Fruit fly (Drosophila melanogaster): ENCODE results near the gene PpD3.

Gene PpD3

DNA sequence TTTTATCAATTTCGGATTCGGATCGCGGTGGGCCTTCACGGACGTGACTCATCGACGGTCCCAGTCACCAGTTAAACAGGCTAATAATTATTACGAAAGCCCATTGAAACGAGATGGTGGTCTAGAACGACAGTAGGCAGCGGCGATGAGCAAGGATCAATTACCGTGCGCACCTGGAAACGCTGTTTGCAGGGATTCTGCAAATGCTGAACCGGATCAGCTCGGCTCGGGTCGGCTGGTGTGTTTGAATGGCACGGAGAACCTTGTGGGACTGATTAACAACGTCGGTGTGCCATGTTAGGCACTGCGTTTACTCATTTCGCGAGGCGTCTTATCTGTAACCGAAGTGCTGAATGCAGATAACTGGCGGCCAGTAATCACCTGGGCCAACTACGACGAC lies 26.5 kb downstream of the PpD3 start, which contains the start of gene Whamy:
Gene Whamy (minus strand): TSS at position 273 of the 400 bp plus-strand sequence.
- TF ChIP-seq cnc (optimal IDR thresholded peaks at IDR 0.05): no peak
- TF ChIP-seq toe (GFP tag; optimal IDR thresholded peaks at IDR 0.05): no peak
- TF ChIP-seq CG33017 (tag; optimal IDR thresholded peaks at IDR 0.05): peak; percentile 12
- peak; percentile 92 for TF ChIP-seq cic (GFP tag; optimal IDR thresholded peaks at IDR 0.05)
- no peak for TF ChIP-seq CG1620 (GFP tag; optimal IDR thresholded peaks at IDR 0.05)
- TF ChIP-seq CG14711 (tag; optimal IDR thresholded peaks at IDR 0.05): no peak
- peak; percentile 5 for TF ChIP-seq CG12768 (GFP tag; optimal IDR thresholded peaks at IDR 0.05)
- peak; percentile 36 for TF ChIP-seq Mnt (GFP tag; optimal IDR thresholded peaks at IDR 0.05)

dm6 chr3R:9774821-9775220 lies 27.1 kb downstream of the PpD3 start, which contains the start of gene topi:
topi (plus strand) TSS chr3R:9775121.
- TF ChIP-seq tj (GFP tag; optimal IDR thresholded peaks at IDR 0.05): no peak
- TF ChIP-seq CG7045 (GFP tag; optimal IDR thresholded peaks at IDR 0.05): no peak
- no peak for TF ChIP-seq Mnt (GFP tag; optimal IDR thresholded peaks at IDR 0.05)
- TF ChIP-seq Crg-1 (GFP tag; optimal IDR thresholded peaks at IDR 0.05): no peak
- TF ChIP-seq Hr96 (GFP tag; optimal IDR thresholded peaks at IDR 0.05): no peak
- TF ChIP-seq pad (GFP tag; optimal IDR thresholded peaks at IDR 0.05): no peak
- no peak for TF ChIP-seq cnc (optimal IDR thresholded peaks at IDR 0.05)
- no peak for TF ChIP-seq ovo (GFP tag; optimal IDR thresholded peaks at IDR 0.05)
- TF ChIP-seq CG33017 (tag; optimal IDR thresholded peaks at IDR 0.05): no peak

DNA sequence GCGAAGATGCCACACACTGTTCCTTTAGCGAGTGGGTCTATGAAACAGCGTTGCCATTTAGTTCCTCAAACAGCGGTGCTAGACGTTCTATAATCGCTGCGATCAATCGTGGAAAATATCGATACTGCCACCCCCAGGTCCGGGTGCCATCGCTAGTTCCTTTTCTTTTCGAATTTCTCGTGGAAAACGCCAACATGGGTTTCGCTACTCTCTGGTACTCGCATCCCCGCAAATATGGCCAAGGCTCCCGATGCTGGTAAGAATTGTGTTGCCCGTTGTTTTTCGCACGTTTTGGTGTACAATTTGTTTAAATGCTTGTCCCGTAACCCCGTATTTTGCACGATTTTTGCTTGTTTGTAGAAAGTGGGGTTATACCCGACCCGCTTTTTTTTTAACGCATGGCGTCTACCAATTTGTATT lies 30.3 kb downstream of the PpD3 start, which contains the start of gene RpS29:
Gene RpS29 (plus strand): TSS at position 102 of the 420 bp plus-strand sequence.
- peak; percentile 94 for TF ChIP-seq CG1620 (GFP tag; optimal IDR thresholded peaks at IDR 0.05)
- peak; percentile 71 for TF ChIP-seq pad (GFP tag; optimal IDR thresholded peaks at IDR 0.05)
- peak; percentile 90 for TF ChIP-seq Mnt (GFP tag; optimal IDR thresholded peaks at IDR 0.05)
- peak; percentile 93 for TF ChIP-seq Crg-1 (GFP tag; optimal IDR thresholded peaks at IDR 0.05)
- TF ChIP-seq CG7045 (GFP tag; optimal IDR thresholded peaks at IDR 0.05): peak; percentile 42
- TF ChIP-seq CG12768 (GFP tag; optimal IDR thresholded peaks at IDR 0.05): peak; percentile 70
- TF ChIP-seq tj (GFP tag; optimal IDR thresholded peaks at IDR 0.05): peak; percentile 50
- peak; percentile 69 for TF ChIP-seq CG14711 (tag; optimal IDR thresholded peaks at IDR 0.05)
- no peak for TF ChIP-seq cnc (optimal IDR thresholded peaks at IDR 0.05)
- TF ChIP-seq Clk (GFP tag; optimal IDR thresholded peaks at IDR 0.05): peak; percentile 62
- TF ChIP-seq kay (GFP tag; ENCODE audit: borderline replicate concordance): no peak
- TF ChIP-seq ovo (GFP tag; optimal IDR thresholded peaks at IDR 0.05): peak; percentile 73
- TF ChIP-seq CG7101 (tag; optimal IDR thresholded peaks at IDR 0.05): peak; percentile 86
- TF ChIP-seq toe (GFP tag; optimal IDR thresholded peaks at IDR 0.05): peak; percentile 92
- peak; percentile 93 for TF ChIP-seq bab1 (GFP tag; optimal IDR thresholded peaks at IDR 0.05)
- no peak for TF ChIP-seq CG5204 (GFP tag; optimal IDR thresholded peaks at IDR 0.05)
- TF ChIP-seq CG11617 (GFP tag; optimal IDR thresholded peaks at IDR 0.05): peak; percentile 83
- TF ChIP-seq cic (GFP tag; optimal IDR thresholded peaks at IDR 0.05): peak; percentile 74
- peak; percentile 53 for TF ChIP-seq CG33017 (tag; optimal IDR thresholded peaks at IDR 0.05)
- TF ChIP-seq Hr96 (GFP tag; optimal IDR thresholded peaks at IDR 0.05): peak; percentile 87

DNA sequence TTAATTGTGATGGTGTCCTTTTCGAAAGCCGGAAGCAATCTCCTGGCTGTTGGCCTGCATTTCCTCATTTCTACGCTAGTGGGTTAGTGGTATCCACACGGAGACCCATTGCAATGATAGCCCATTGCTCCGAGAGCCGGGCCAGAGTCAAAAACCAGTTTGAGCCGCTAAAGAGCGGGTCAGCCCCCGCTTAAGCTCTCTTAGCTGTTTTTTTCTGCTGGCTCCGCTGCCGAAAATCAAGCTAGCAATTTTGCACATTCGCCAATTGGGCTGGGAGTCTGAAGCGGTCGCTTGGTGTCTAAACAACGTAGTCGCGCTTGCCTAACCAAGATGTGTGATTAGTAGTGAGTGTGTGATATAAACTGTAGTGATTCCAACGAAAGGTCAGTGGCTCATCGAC lies 32.1 kb downstream of the PpD3 start, which contains the start of gene CG12947:
Gene CG12947 (plus strand): TSS at position 301 of the 400 bp plus-strand sequence.
- no peak for TF ChIP-seq CG5204 (GFP tag; optimal IDR thresholded peaks at IDR 0.05)
- no peak for TF ChIP-seq CG7045 (GFP tag; optimal IDR thresholded peaks at IDR 0.05)
- no peak for TF ChIP-seq cic (GFP tag; optimal IDR thresholded peaks at IDR 0.05)
- TF ChIP-seq CG14711 (tag; optimal IDR thresholded peaks at IDR 0.05): no peak
- no peak for TF ChIP-seq cnc (optimal IDR thresholded peaks at IDR 0.05)
- no peak for TF ChIP-seq pad (GFP tag; optimal IDR thresholded peaks at IDR 0.05)
- TF ChIP-seq CG1620 (GFP tag; optimal IDR thresholded peaks at IDR 0.05): no peak
- TF ChIP-seq tj (GFP tag; optimal IDR thresholded peaks at IDR 0.05): no peak
- no peak for TF ChIP-seq CG33017 (tag; optimal IDR thresholded peaks at IDR 0.05)

- TF ChIP-seq CG14711 (tag; optimal IDR thresholded peaks at IDR 0.05) (peak; percentile 18), CG7101 (tag; optimal IDR thresholded peaks at IDR 0.05) (peak; percentile 16), bab1 (GFP tag; optimal IDR thresholded peaks at IDR 0.05) (peak; percentile 62), CG1620 (GFP tag; optimal IDR thresholded peaks at IDR 0.05) (no peak), CG12768 (GFP tag; optimal IDR thresholded peaks at IDR 0.05) (no peak), ovo (GFP tag; optimal IDR thresholded peaks at IDR 0.05) (peak; percentile 0), kay (GFP tag; ENCODE audit: borderline replicate concordance) (no peak), toe (GFP tag; optimal IDR thresholded peaks at IDR 0.05) (no peak), CG33017 (tag; optimal IDR thresholded peaks at IDR 0.05) (peak; percentile 37), CG5204 (GFP tag; optimal IDR thresholded peaks at IDR 0.05) (no peak)
These were observed 35.7 kb downstream of the PpD3 start for dm6 chr3R:9783240-9783917.

DNA sequence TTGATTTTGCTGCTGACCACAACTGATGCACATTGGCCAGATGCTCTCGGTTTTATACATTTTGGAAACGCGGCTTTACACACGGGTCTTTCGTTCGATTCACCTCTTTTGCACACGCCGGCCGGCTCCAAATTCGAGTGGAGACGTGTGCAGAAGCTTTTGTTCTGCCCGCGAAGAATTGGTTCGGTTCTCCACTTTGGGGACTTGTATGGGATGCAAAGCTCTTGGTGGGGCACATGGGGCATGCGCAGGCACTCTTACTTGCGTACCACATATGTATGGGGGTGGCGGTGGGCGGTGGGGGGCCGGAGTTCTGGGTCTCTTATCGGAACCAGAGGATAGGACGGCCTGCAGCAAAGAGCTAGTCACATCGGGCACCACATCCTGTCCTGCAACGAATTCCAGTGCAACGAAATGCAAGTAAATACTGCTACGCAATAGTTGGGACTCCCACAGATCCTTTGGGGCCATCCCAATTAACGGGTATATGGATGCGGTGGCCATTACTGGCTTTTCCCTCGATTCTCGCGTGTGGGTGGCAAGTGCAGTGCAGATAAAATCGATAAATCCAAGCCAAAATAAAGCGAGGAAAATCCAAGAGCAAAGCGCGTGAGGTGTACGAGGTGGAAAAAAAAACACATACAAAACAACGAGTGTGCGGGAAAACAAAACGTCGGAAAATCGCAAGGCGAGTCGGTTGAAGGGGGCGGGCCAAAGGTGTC lies 36.8 kb downstream of the PpD3 start, which contains the start of the genes MtnA and CG8500:
Gene MtnA (minus strand): TSS at position 30 of the 722 bp plus-strand sequence.
Gene CG8500 (plus strand): TSS at position 313 of the 722 bp plus-strand sequence.
- TF ChIP-seq CG7045 (GFP tag; optimal IDR thresholded peaks at IDR 0.05): no peak
- peak; percentile 67 for TF ChIP-seq bab1 (GFP tag; optimal IDR thresholded peaks at IDR 0.05)
- TF ChIP-seq kay (GFP tag; ENCODE audit: borderline replicate concordance): no peak
- TF ChIP-seq Hr96 (GFP tag; optimal IDR thresholded peaks at IDR 0.05): no peak
- no peak for TF ChIP-seq ovo (GFP tag; optimal IDR thresholded peaks at IDR 0.05)
- peak; percentile 51 for TF ChIP-seq Mnt (GFP tag; optimal IDR thresholded peaks at IDR 0.05)
- no peak for TF ChIP-seq cnc (optimal IDR thresholded peaks at IDR 0.05)
- TF ChIP-seq CG7101 (tag; optimal IDR thresholded peaks at IDR 0.05): peak; percentile 27
- peak; percentile 3 for TF ChIP-seq pad (GFP tag; optimal IDR thresholded peaks at IDR 0.05)
- peak; percentile 60 for TF ChIP-seq cic (GFP tag; optimal IDR thresholded peaks at IDR 0.05)

Measured in whole organism, adult.